Fruit fly (Drosophila melanogaster) Kc167 (cell line): ENCODE measurements around the gene Or7a.

Experiments
- Myc ChIP-seq: fragments of >200 bp; optimal IDR thresholded peaks from 2 replicates; lab custom pipeline; 2017; ENCODE audit warnings: missing external identifiers
- Sin3A ChIP-seq: fragments of >200 bp; optimal IDR thresholded peaks from 2 replicates; lab custom pipeline; 2018; ENCODE audit warnings: missing external identifiers
- h ChIP-seq: fragments of >200 bp; optimal IDR thresholded peaks from 3 replicates; lab custom pipeline; 2018; ENCODE audit warnings: missing external identifiers
- insv ChIP-seq: fragments of >200 bp; optimal IDR thresholded peaks from 3 replicates; lab custom pipeline; 2018; ENCODE audit warnings: missing external identifiers
- psq ChIP-seq: fragments of >200 bp; optimal IDR thresholded peaks from 2 replicates; lab custom pipeline; 2017; ENCODE audit warnings: missing external identifiers
- ttk ChIP-seq: sonication (Bioruptor generic); optimal IDR thresholded peaks from 2 replicates; lab custom pipeline; 2017; ENCODE audit warnings: missing external identifiers

Or7a gene

dm6 chrX:8120939-8121338 is 44.6 kb downstream of the Or7a start, which contains the start of gene CG2260:
CG2260 (minus strand) TSS chrX:8121147.
- TF ChIP-seq Myc (lab: Kevin White, UChicago), result no peak
- TF ChIP-seq insv (lab: Kevin White, UChicago), result no peak
- TF ChIP-seq h (lab: Kevin White, UChicago), result no peak
- TF ChIP-seq Sin3A (lab: Kevin White, UChicago), result no peak
- no peak for TF ChIP-seq psq (lab: Kevin White, UChicago)
- TF ChIP-seq ttk, result no peak

- no peak for TF ChIP-seq insv (lab: Kevin White, UChicago)
- no peak for TF ChIP-seq h (lab: Kevin White, UChicago)
- no peak for TF ChIP-seq ttk
- TF ChIP-seq Sin3A (lab: Kevin White, UChicago), result no peak
- TF ChIP-seq psq (lab: Kevin White, UChicago), result no peak
- TF ChIP-seq Myc (lab: Kevin White, UChicago), result no peak
Measured at dm6 chrX:8116813-8117212, 48.7 kb downstream of the Or7a start, which contains the start of gene CG1575. CG1575 (plus strand) TSS chrX:8117012.

- TF ChIP-seq h (lab: Kevin White, UChicago), result no peak
- no peak for TF ChIP-seq Myc (lab: Kevin White, UChicago)
- TF ChIP-seq insv (lab: Kevin White, UChicago), result no peak
- TF ChIP-seq Sin3A (lab: Kevin White, UChicago), result no peak
- TF ChIP-seq ttk, result no peak
- no peak for TF ChIP-seq psq (lab: Kevin White, UChicago)
Measured at dm6 chrX:8115717-8116311, 49.7 kb downstream of the Or7a start, which contains the start of gene Gclc. Gclc (minus strand) TSS chrX:8116147.

- no peak for TF ChIP-seq h (lab: Kevin White, UChicago)
- TF ChIP-seq Myc (lab: Kevin White, UChicago), result no peak
- no peak for TF ChIP-seq psq (lab: Kevin White, UChicago)
- no peak for TF ChIP-seq ttk
- no peak for TF ChIP-seq Sin3A (lab: Kevin White, UChicago)
- no peak for TF ChIP-seq insv (lab: Kevin White, UChicago)
Measured at dm6 chrX:8115343-8115676, 50.2 kb downstream of the Or7a start.

dm6 chrX:8114476-8115342 is 50.8 kb downstream of the Or7a start:
- TF ChIP-seq h (lab: Kevin White, UChicago) (no peak), Myc (lab: Kevin White, UChicago) (no peak), psq (lab: Kevin White, UChicago) (no peak), Sin3A (lab: Kevin White, UChicago) (no peak), ttk (no peak), insv (lab: Kevin White, UChicago) (no peak)
